Fruit fly (Drosophila melanogaster) Kc167 (cell line): ENCODE data around the gene Sbat.

Experiments
- h ChIP-seq: fragments of >200 bp; optimal IDR thresholded peaks from 3 replicates; lab custom pipeline; 2018; ENCODE audit warnings: missing external identifiers
- psq ChIP-seq: fragments of >200 bp; optimal IDR thresholded peaks from 2 replicates; lab custom pipeline; 2017; ENCODE audit warnings: missing external identifiers

DNA sequence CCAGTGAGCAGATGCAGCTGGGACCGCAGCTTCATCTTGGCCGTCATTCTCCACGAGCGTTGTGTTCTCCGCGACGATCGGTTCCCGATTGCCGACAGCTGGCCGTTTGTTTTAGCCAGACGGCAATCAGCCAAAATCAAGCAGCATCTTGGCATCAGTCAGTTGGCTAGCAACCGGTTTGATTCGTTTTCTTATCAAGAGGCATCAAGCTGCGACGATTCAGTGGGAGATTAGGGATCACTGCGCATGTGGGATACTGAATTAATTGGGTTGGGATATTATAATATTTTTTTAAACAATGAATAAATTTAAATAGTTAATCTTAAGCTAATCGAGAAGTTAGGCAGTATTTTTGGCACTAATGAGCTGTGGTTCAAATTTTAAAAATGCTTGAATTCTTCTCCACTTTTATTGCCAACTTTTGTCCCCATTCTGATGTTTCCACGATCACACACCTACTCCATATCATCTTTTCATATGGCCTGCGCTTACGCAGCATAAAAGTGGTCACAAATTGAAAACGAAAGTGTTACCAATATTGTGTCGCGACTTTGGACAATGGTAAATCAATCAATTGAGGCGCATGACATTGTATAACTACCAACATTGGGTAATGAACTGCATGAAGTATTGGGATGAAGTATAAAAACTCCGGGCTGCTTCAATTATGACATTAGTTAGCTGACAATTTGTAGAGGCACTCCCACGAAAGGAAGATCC lies 40.2 kb upstream of the Sbat start, which contains the start of the genes CG3119 and Cpr23B:
- TF ChIP-seq psq, result no peak
- no peak for TF ChIP-seq h (lab: Kevin White, UChicago)
